Worm (Caenorhabditis elegans) whole organism, L1 larva: ENCODE measurements around the gene F48E8.4.
A peak's percentile ranks its signal among the peaks of the same experiment; 100 is the strongest.

Experiments used
- alr-1 ChIP-seq: fragments of 200-800 bp; sonication (Bioruptor generic); optimal IDR thresholded peaks from 2 replicates; lab custom pipeline; 2018; ENCODE audit warnings: borderline replicate concordance, mild to moderate bottlenecking, missing genetic modification characterization, missing compliant biosample characterization
- blmp-1 ChIP-seq: fragments of 150-350 bp; optimal IDR thresholded peaks from 2 replicates; lab custom pipeline; 2014; ENCODE audit warnings: missing biosample characterization, missing genetic modification characterization
- ceh-82 ChIP-seq, 3 experiments: fragments of 150-350 bp in 1 of 3; sonication (generic microtip) in 2 of 3; optimal IDR thresholded peaks; 2 replicates each; lab custom pipeline; 2014 to 2017; ENCODE audit warnings: missing biosample characterization in 3 of 3, missing genetic modification characterization in 3 of 3
- dpl-1 ChIP-seq, 3 experiments: fragments of 150-350 bp in 2 of 3; sonication (generic microtip) in 1 of 3; optimal IDR thresholded peaks; 2 replicates each; lab custom pipeline; 2014 to 2017; ENCODE audit warnings: missing biosample characterization in 3 of 3, missing genetic modification characterization in 3 of 3, missing genetic modification reagents in 3 of 3
- efl-3 ChIP-seq: fragments of 200-800 bp; sonication (Bioruptor generic); optimal IDR thresholded peaks from 2 replicates; lab custom pipeline; 2018; ENCODE audit warnings: mild to moderate bottlenecking, missing genetic modification characterization, missing compliant biosample characterization
- elt-2 ChIP-seq: sonication (generic microtip); optimal IDR thresholded peaks from 2 replicates; lab custom pipeline; 2016; ENCODE audit warnings: missing genetic modification characterization, mild to moderate bottlenecking, inconsistent platforms, missing compliant biosample characterization, missing genetic modification reagents
- elt-3 ChIP-seq, 6 experiments: fragments of 150-350 bp in 1 of 6; sonication (generic microtip); optimal IDR thresholded peaks; 2 replicates each; lab custom pipeline; 2017 to 2018; ENCODE audit warnings: missing biosample characterization in 6 of 6, missing genetic modification characterization in 6 of 6, inconsistent platforms in 1 of 6
- fos-1 ChIP-seq: fragments of 150-350 bp; optimal IDR thresholded peaks from 2 replicates; lab custom pipeline; 2014; ENCODE audit warnings: missing biosample characterization, missing genetic modification characterization
- lin-39 ChIP-seq: fragments of 150-350 bp; optimal IDR thresholded peaks from 2 replicates; lab custom pipeline; 2014; ENCODE audit warnings: missing biosample characterization, missing genetic modification reagents, missing genetic modification characterization
- mdl-1 ChIP-seq, 2 experiments: fragments of 150-350 bp; optimal IDR thresholded peaks; 2 replicates each; lab custom pipeline; 2014 to 2017; ENCODE audit warnings: missing biosample characterization in 2 of 2, missing genetic modification characterization in 2 of 2, inconsistent platforms in 1 of 2
- nhr-28 ChIP-seq: fragments of 150-350 bp; optimal IDR thresholded peaks from 2 replicates; lab custom pipeline; 2014; ENCODE audit warnings: missing biosample characterization, missing genetic modification characterization
- sptf-1 ChIP-seq: fragments of 150-350 bp; optimal IDR thresholded peaks from 2 replicates; lab custom pipeline; 2014; ENCODE audit warnings: missing biosample characterization, missing genetic modification characterization
- tbx-2 ChIP-seq: sonication (generic microtip); optimal IDR thresholded peaks from 2 replicates; lab custom pipeline; 2016; ENCODE audit warnings: missing genetic modification characterization, missing compliant biosample characterization
- zag-1 ChIP-seq: fragments of 150-350 bp; optimal IDR thresholded peaks from 2 replicates; lab custom pipeline; 2014; ENCODE audit warnings: missing biosample characterization, missing genetic modification characterization

ce11 chrIII:5501358-5502287, 48.2 kb downstream of the F48E8.4 start, which contains the start of gene R02F2.1:
- TF ChIP-seq fos-1 (no peak), dpl-1 (GFP tag; optimal IDR thresholded peaks at IDR 0.05; lab: Kevin White, UChicago) (peak; percentile 14 to 54 (median 50)), alr-1 (tag; lab: Kevin White, UChicago) (no peak), ceh-82 (tag; optimal IDR thresholded peaks at IDR 0.05; lab: Kevin White, UChicago) (no peak), elt-2 (tag; lab: Kevin White, UChicago) (no peak), nhr-28 (no peak), efl-3 (GFP tag; lab: Kevin White, UChicago) (no peak), blmp-1 (tag; lab: Kevin White, UChicago) (peak; percentile 60), lin-39 (no peak), mdl-1 (tag; optimal IDR thresholded peaks at IDR 0.05; lab: Kevin White, UChicago) (peak in 1 of 2 experiments; percentile 84), elt-3 (tag; optimal IDR thresholded peaks at IDR 0.05; lab: Kevin White, UChicago) (peak in 2 of 6 experiments; percentile 19 to 58), tbx-2 (tag; lab: Kevin White, UChicago) (peak; percentile 38), sptf-1 (tag; lab: Kevin White, UChicago) (no peak), zag-1 (tag; lab: Kevin White, UChicago) (no peak)
